Fruit fly (Drosophila melanogaster) whole organism, embryonic: Measurements from ENCODE around the gene CG8281.
A peak's percentile ranks its signal among the peaks of the same experiment; 100 is the strongest.

Source experiments
- Aef1 ChIP-seq: fragments of 200-800 bp; sonication (Bioruptor generic); IDR thresholded peaks from 3 replicates; pipeline ENCODE4 v1.3.6; 2022; ENCODE audit warnings: missing biosample characterization, missing genetic modification characterization
- CG1024 ChIP-seq: fragments of 200-800 bp; sonication (Bioruptor generic); IDR thresholded peaks from 2 replicates; pipeline ENCODE4 v1.3.6; 2022; ENCODE audit warnings: missing biosample characterization, missing genetic modification characterization
- CG10274 ChIP-seq: fragments of 200-800 bp; sonication (Bioruptor generic); optimal IDR thresholded peaks from 3 replicates; lab custom pipeline; 2017; ENCODE audit warnings: missing biosample characterization, mild to moderate bottlenecking, missing genetic modification characterization
- CG10979 ChIP-seq: fragments of 200-800 bp; sonication (Bioruptor generic); optimal IDR thresholded peaks from 2 replicates; lab custom pipeline; 2018; ENCODE audit warnings: missing biosample characterization, mild to moderate bottlenecking, missing genetic modification characterization, moderate library complexity
- CG11695 ChIP-seq: fragments of 200-800 bp; sonication (Bioruptor generic); IDR thresholded peaks from 3 replicates; pipeline ENCODE4 v1.3.6; 2022; ENCODE audit warnings: missing biosample characterization, missing genetic modification characterization
- CG12236 ChIP-seq: fragments of 200-800 bp; sonication (Bioruptor generic); optimal IDR thresholded peaks from 2 replicates; lab custom pipeline; 2016; ENCODE audit warnings: missing biosample characterization, missing genetic modification characterization
- CG13287 ChIP-seq: fragments of 200-800 bp; sonication (Bioruptor generic); IDR thresholded peaks from 2 replicates; pipeline ENCODE4 v1.3.6; 2022; ENCODE audit warnings: missing biosample characterization, missing genetic modification characterization; ENCODE audit not compliant: partially characterized antibody
- CG15479 ChIP-seq: fragments of 200-800 bp; sonication (Bioruptor generic); optimal IDR thresholded peaks from 3 replicates; lab custom pipeline; 2019; ENCODE audit warnings: missing biosample characterization, mild to moderate bottlenecking, missing genetic modification characterization, moderate library complexity
- CG17912 ChIP-seq: fragments of 200-800 bp; sonication (Bioruptor generic); optimal IDR thresholded peaks from 2 replicates; lab custom pipeline; 2018; ENCODE audit warnings: missing biosample characterization, mild to moderate bottlenecking, missing genetic modification characterization
- CG1832 ChIP-seq: fragments of 200-800 bp; sonication (Bioruptor generic); optimal IDR thresholded peaks from 2 replicates; lab custom pipeline; 2017; ENCODE audit warnings: missing biosample characterization, mild to moderate bottlenecking, missing genetic modification characterization, inconsistent platforms
- CG2120 ChIP-seq: fragments of 200-800 bp; sonication (Bioruptor generic); optimal IDR thresholded peaks from 3 replicates; lab custom pipeline; 2016; ENCODE audit warnings: missing biosample characterization, missing genetic modification characterization
- CG2199 ChIP-seq: fragments of 200-800 bp; sonication (Bioruptor generic); IDR thresholded peaks from 3 replicates; pipeline ENCODE4 v1.3.6; 2022; ENCODE audit warnings: missing biosample characterization, missing genetic modification characterization
- CG2875 ChIP-seq: fragments of 200-800 bp; sonication (Bioruptor generic); optimal IDR thresholded peaks from 2 replicates; lab custom pipeline; 2017; ENCODE audit warnings: missing biosample characterization, mild to moderate bottlenecking, missing genetic modification characterization, missing genetic modification reagents
- CG31388 ChIP-seq: fragments of 200-800 bp; sonication (Bioruptor generic); optimal IDR thresholded peaks from 2 replicates; lab custom pipeline; 2016; ENCODE audit warnings: missing biosample characterization, missing genetic modification characterization
- CG4360 ChIP-seq: fragments of 200-800 bp; sonication (Bioruptor generic); IDR thresholded peaks from 2 replicates; pipeline ENCODE4 v1.3.6; 2022; ENCODE audit warnings: missing biosample characterization, missing genetic modification characterization
- CG6683 ChIP-seq: fragments of 200-800 bp; sonication (Bioruptor generic); optimal IDR thresholded peaks from 2 replicates; lab custom pipeline; 2017; ENCODE audit warnings: missing biosample characterization, mild to moderate bottlenecking, missing genetic modification characterization, missing genetic modification reagents
- CG7745 ChIP-seq: fragments of 200-800 bp; sonication (Bioruptor generic); optimal IDR thresholded peaks from 2 replicates; lab custom pipeline; 2018; ENCODE audit warnings: missing biosample characterization, mild to moderate bottlenecking, missing genetic modification characterization, moderate library complexity
- CG7963 ChIP-seq: fragments of 200-800 bp; sonication (Bioruptor generic); IDR thresholded peaks from 3 replicates; pipeline ENCODE4 v1.3.6; 2022; ENCODE audit warnings: missing biosample characterization, missing genetic modification characterization; ENCODE audit not compliant: partially characterized antibody
- CG8089 ChIP-seq: fragments of 200-800 bp; sonication (Bioruptor generic); optimal IDR thresholded peaks from 3 replicates; lab custom pipeline; 2016; ENCODE audit warnings: missing biosample characterization, missing genetic modification characterization
- CG8290 ChIP-seq, 3 experiments: fragments of 200-800 bp; sonication (Bioruptor generic); optimal IDR thresholded peaks; 2 replicates each; lab custom pipeline; 2016 to 2019; ENCODE audit warnings: missing biosample characterization in 3 of 3, missing genetic modification characterization in 3 of 3, mild to moderate bottlenecking in 2 of 3, moderate library complexity in 1 of 3
- CG8478 ChIP-seq: fragments of >200 bp; optimal IDR thresholded peaks from 2 replicates; lab custom pipeline; 2018
- CG9437 ChIP-seq: fragments of 200-800 bp; sonication (Bioruptor generic); optimal IDR thresholded peaks from 2 replicates; lab custom pipeline; 2018; ENCODE audit warnings: missing biosample characterization, mild to moderate bottlenecking, missing genetic modification characterization
- E2f2 ChIP-seq: fragments of 200-800 bp; sonication (Bioruptor generic); IDR thresholded peaks from 2 replicates; pipeline ENCODE4 v1.3.6; 2022; ENCODE audit warnings: missing biosample characterization, missing genetic modification characterization
- Ets65A ChIP-seq: fragments of 200-800 bp; sonication (Bioruptor generic); peaks from one replicate; lab custom pipeline; 2016; ENCODE audit warnings: missing biosample characterization, missing genetic modification characterization
- H15 ChIP-seq: fragments of 200-800 bp; sonication (Bioruptor generic); IDR thresholded peaks from 3 replicates; pipeline ENCODE4 v1.3.6; 2022; ENCODE audit warnings: missing biosample characterization, missing genetic modification characterization
- Hey ChIP-seq: fragments of 200-800 bp; sonication (Bioruptor generic); optimal IDR thresholded peaks from 3 replicates; lab custom pipeline; 2018; ENCODE audit warnings: missing biosample characterization, mild to moderate bottlenecking, missing genetic modification characterization
- Usf ChIP-seq: fragments of 200-800 bp; sonication (Bioruptor generic); optimal IDR thresholded peaks from 2 replicates; lab custom pipeline; 2017; ENCODE audit warnings: missing genotype, missing biosample characterization, missing genetic modification characterization
- bbx ChIP-seq: fragments of 200-800 bp; sonication (Bioruptor generic); IDR thresholded peaks from 2 replicates; pipeline ENCODE4 v1.3.6; 2022; ENCODE audit warnings: missing biosample characterization, missing genetic modification characterization; ENCODE audit not compliant: partially characterized antibody
- bcd ChIP-seq: fragments of 200-800 bp; sonication (Bioruptor generic); optimal IDR thresholded peaks from 2 replicates; lab custom pipeline; 2017; ENCODE audit warnings: missing biosample characterization, mild to moderate bottlenecking, missing genetic modification characterization
- chm ChIP-seq: fragments of 200-800 bp; sonication (Bioruptor generic); IDR thresholded peaks from 2 replicates; pipeline ENCODE4 v1.3.6; 2022; ENCODE audit warnings: missing biosample characterization, missing genetic modification characterization
- dpn ChIP-seq, 2 experiments: fragments of 200-800 bp; sonication (Bioruptor generic); optimal IDR thresholded peaks; 3 replicates each; lab custom pipeline; 2016; ENCODE audit warnings: missing biosample characterization in 2 of 2, missing genetic modification characterization in 2 of 2
- dysf ChIP-seq: fragments of 200-800 bp; sonication (Bioruptor generic); IDR thresholded peaks from 3 replicates; pipeline ENCODE4 v1.3.6; 2022; ENCODE audit warnings: missing biosample characterization, missing genetic modification characterization
- ems ChIP-seq: fragments of 200-800 bp; sonication (Bioruptor generic); optimal IDR thresholded peaks from 3 replicates; lab custom pipeline; 2016; ENCODE audit warnings: missing biosample characterization, missing genetic modification characterization
- gcm ChIP-seq: fragments of 200-800 bp; sonication (Bioruptor generic); optimal IDR thresholded peaks from 2 replicates; lab custom pipeline; 2019; ENCODE audit warnings: missing biosample characterization, mild to moderate bottlenecking, missing genetic modification characterization, moderate library complexity
- gsb-n ChIP-seq: fragments of 200-800 bp; sonication (Bioruptor generic); optimal IDR thresholded peaks from 3 replicates; lab custom pipeline; 2018; ENCODE audit warnings: missing biosample characterization, mild to moderate bottlenecking, missing genetic modification characterization
- gt ChIP-seq: fragments of 200-800 bp; sonication (Bioruptor generic); IDR thresholded peaks from 2 replicates; pipeline ENCODE4 v1.3.6; 2022; ENCODE audit warnings: missing biosample characterization, missing genetic modification characterization
- lbe ChIP-seq: fragments of 200-800 bp; sonication (Bioruptor generic); optimal IDR thresholded peaks from 2 replicates; lab custom pipeline; 2016; ENCODE audit warnings: missing biosample characterization, mild to moderate bottlenecking, missing genetic modification characterization
- nerfin-2 ChIP-seq: fragments of 200-800 bp; sonication (Bioruptor generic); IDR thresholded peaks from 2 replicates; pipeline ENCODE4 v1.3.6; 2022; ENCODE audit warnings: missing biosample characterization, missing genetic modification characterization; ENCODE audit not compliant: partially characterized antibody
- psq ChIP-seq: fragments of 200-800 bp; sonication (Bioruptor generic); optimal IDR thresholded peaks from 2 replicates; lab custom pipeline; 2017; ENCODE audit warnings: missing biosample characterization, missing genetic modification characterization
- rib ChIP-seq: fragments of 200-800 bp; sonication (Bioruptor generic); IDR thresholded peaks from 2 replicates; pipeline ENCODE4 v1.3.6; 2022; ENCODE audit warnings: missing biosample characterization, missing genetic modification characterization
- sd ChIP-seq: fragments of 200-800 bp; sonication (Bioruptor generic); optimal IDR thresholded peaks from 3 replicates; lab custom pipeline; 2018; ENCODE audit warnings: missing biosample characterization, mild to moderate bottlenecking, missing genetic modification characterization, moderate library complexity
- sima ChIP-seq: fragments of 200-800 bp; sonication (Bioruptor generic); optimal IDR thresholded peaks from 2 replicates; lab custom pipeline; 2016; ENCODE audit warnings: missing biosample characterization, missing genetic modification characterization
- toy ChIP-seq: fragments of 200-800 bp; sonication (Bioruptor generic); IDR thresholded peaks from 2 replicates; pipeline ENCODE4 v1.3.6; 2022; ENCODE audit warnings: missing biosample characterization, missing genetic modification characterization
- twi ChIP-seq: fragments of 200-800 bp; optimal IDR thresholded peaks from 2 replicates; lab custom pipeline; 2019; ENCODE audit warnings: missing biosample characterization, mild to moderate bottlenecking, missing genetic modification characterization, moderate library complexity

The CG8281 gene

dm6 chr3L:7952560-7952959 lies 40.3 kb downstream of the CG8281 start (continued):
- TF ChIP-seq CG2199: peak; percentile 83; the same call in 1 of the 3 replicates
- TF ChIP-seq dpn (GFP tag; optimal IDR thresholded peaks at IDR 0.05; lab: Kevin White, UChicago): no peak
- TF ChIP-seq H15: 0 out of 3 replicates have a peak, but pooled peaks have one; percentile 12
- TF ChIP-seq CG1024 (GFP tag; lab: Robert Waterston, UW): no peak
- no peak for TF ChIP-seq CG13287 (GFP tag; lab: Robert Waterston, UW)
- no peak for TF ChIP-seq chm
- TF ChIP-seq CG15479: no peak
- no peak for TF ChIP-seq Aef1 (GFP tag; lab: Robert Waterston, UW)
- peak; percentile 12 for TF ChIP-seq Ets65A (GFP tag; lab: Kevin White, UChicago)
- TF ChIP-seq CG8478 (lab: Kevin White, UChicago): no peak
- no peak for TF ChIP-seq CG11695 (GFP tag; lab: Robert Waterston, UW)
- no peak for TF ChIP-seq E2f2 (GFP tag; lab: Robert Waterston, UW)
- no peak for TF ChIP-seq CG6683
- TF ChIP-seq bbx (GFP tag; lab: Robert Waterston, UW): no peak
- TF ChIP-seq CG7745: no peak
- no peak for TF ChIP-seq CG8089 (GFP tag; lab: Kevin White, UChicago)
- no peak for TF ChIP-seq bcd (GFP tag; lab: Kevin White, UChicago)
- TF ChIP-seq nerfin-2: no peak
- no peak for TF ChIP-seq sima (GFP tag; lab: Kevin White, UChicago)
- peak; percentile 33 for TF ChIP-seq sd (tag; lab: Kevin White, UChicago)
- no peak for TF ChIP-seq ems (GFP tag; lab: Kevin White, UChicago)
- no peak for TF ChIP-seq dysf (GFP tag; lab: Robert Waterston, UW)
- no peak for TF ChIP-seq CG10979
- TF ChIP-seq Hey (tag; lab: Kevin White, UChicago): no peak
- TF ChIP-seq CG7963: no peak
- peak; percentile 13 for TF ChIP-seq CG10274 (GFP tag; lab: Kevin White, UChicago)
- TF ChIP-seq CG4360 (GFP tag; lab: Robert Waterston, UW): no peak
- peak; percentile 91 for TF ChIP-seq CG8290 (GFP tag; optimal IDR thresholded peaks at IDR 0.05; lab: Kevin White, UChicago)
- TF ChIP-seq CG8290 (tag; optimal IDR thresholded peaks at IDR 0.05; lab: Kevin White, UChicago): peak in 1 of 2 experiments; percentile 45
- no peak for TF ChIP-seq CG1832
- no peak for TF ChIP-seq CG17912 (GFP tag; lab: Kevin White, UChicago)
- no peak for TF ChIP-seq gcm (GFP tag; lab: Kevin White, UChicago)
- no peak for TF ChIP-seq CG9437
- TF ChIP-seq CG2875: no peak
- no peak for TF ChIP-seq twi
- no peak for TF ChIP-seq Usf (GFP tag; lab: Kevin White, UChicago)
- no peak for TF ChIP-seq lbe (GFP tag; lab: Kevin White, UChicago)
- TF ChIP-seq rib: no peak
- TF ChIP-seq CG2120 (GFP tag; lab: Kevin White, UChicago): no peak
- TF ChIP-seq gsb-n (tag; lab: Kevin White, UChicago): no peak
- no peak for TF ChIP-seq CG12236 (GFP tag; lab: Kevin White, UChicago)
- TF ChIP-seq psq: no peak
- TF ChIP-seq CG31388 (GFP tag; lab: Kevin White, UChicago): no peak
- no peak for TF ChIP-seq toy
- no peak for TF ChIP-seq gt (GFP tag; lab: Robert Waterston, UW)
